Worm (Caenorhabditis elegans) whole organism, early embryonic: Measurements from ENCODE around the gene osm-7.

ENCODE experiments used
- B0310.2 ChIP-seq: sonication (generic microtip); optimal IDR thresholded peaks from 2 replicates; lab custom pipeline; 2016; ENCODE audit warnings: mild to moderate bottlenecking, missing genetic modification characterization, missing compliant biosample characterization
- F13C5.2 ChIP-seq: sonication (generic microtip); optimal IDR thresholded peaks from 2 replicates; lab custom pipeline; 2017; ENCODE audit warnings: mild to moderate bottlenecking, missing genetic modification characterization, inconsistent platforms, missing compliant biosample characterization
- aly-1 ChIP-seq: sonication (generic microtip); optimal IDR thresholded peaks from 2 replicates; lab custom pipeline; 2016; ENCODE audit warnings: missing genetic modification characterization, missing compliant biosample characterization
- ama-1 ChIP-seq: fragments of 150-350 bp; optimal IDR thresholded peaks from 2 replicates; lab custom pipeline; 2014
- ceh-13 ChIP-seq: fragments of 200-800 bp; sonication (Bioruptor generic); optimal IDR thresholded peaks from 2 replicates; lab custom pipeline; 2018; ENCODE audit warnings: mild to moderate bottlenecking, missing genetic modification characterization, missing compliant biosample characterization
- ceh-36 ChIP-seq: sonication (generic microtip); optimal IDR thresholded peaks from 2 replicates; lab custom pipeline; 2016; ENCODE audit warnings: missing genetic modification characterization, inconsistent platforms, missing compliant biosample characterization
- ets-7 ChIP-seq: sonication (generic microtip); optimal IDR thresholded peaks from 2 replicates; lab custom pipeline; 2016; ENCODE audit warnings: missing genotype, missing genetic modification characterization, missing compliant biosample characterization
- flt-1 ChIP-seq: fragments of 200-800 bp; sonication (Bioruptor generic); IDR thresholded peaks from 2 replicates; pipeline ENCODE4 v1.3.6; 2022; ENCODE audit warnings: missing genetic modification characterization, missing compliant biosample characterization
- hmbx-1 ChIP-seq: sonication (generic microtip); optimal IDR thresholded peaks from 2 replicates; lab custom pipeline; 2016; ENCODE audit warnings: mild to moderate bottlenecking, missing genetic modification characterization, missing compliant biosample characterization
- hmg-4 ChIP-seq: fragments of 200-800 bp; sonication (Bioruptor generic); optimal IDR thresholded peaks from 2 replicates; lab custom pipeline; 2018; ENCODE audit warnings: mild to moderate bottlenecking, missing genetic modification characterization, missing compliant biosample characterization
- hnd-1 ChIP-seq: sonication (generic microtip); optimal IDR thresholded peaks from 2 replicates; lab custom pipeline; 2016; ENCODE audit warnings: missing genetic modification characterization, missing compliant biosample characterization
- pes-1 ChIP-seq: fragments of 200-800 bp; sonication (Bioruptor generic); IDR thresholded peaks from 2 replicates; pipeline ENCODE4 v1.3.6; 2022; ENCODE audit warnings: missing genetic modification reagents, missing genetic modification characterization, missing compliant biosample characterization
- scrt-1 ChIP-seq: fragments of 200-800 bp; sonication (Bioruptor generic); IDR thresholded peaks from 2 replicates; pipeline ENCODE4 v1.3.6; 2022; ENCODE audit warnings: missing genetic modification characterization, missing compliant biosample characterization
- sea-1 ChIP-seq: fragments of 200-800 bp; sonication (Bioruptor generic); conservative IDR thresholded peaks from 2 replicates; pipeline ENCODE4 v1.3.6; 2022; ENCODE audit warnings: missing genetic modification characterization, missing compliant biosample characterization
- tbx-11 ChIP-seq: fragments of 200-800 bp; sonication (Bioruptor generic); IDR thresholded peaks from 2 replicates; pipeline ENCODE4 v1.3.6; 2022; ENCODE audit warnings: missing genetic modification characterization, missing compliant biosample characterization
- tbx-37 ChIP-seq: fragments of 200-800 bp; sonication (Bioruptor generic); conservative IDR thresholded peaks from 2 replicates; pipeline ENCODE4 v1.3.6; 2022; ENCODE audit warnings: missing genetic modification reagents, missing genetic modification characterization, missing compliant biosample characterization
- tra-4 ChIP-seq: sonication (generic microtip); optimal IDR thresholded peaks from 2 replicates; lab custom pipeline; 2017; ENCODE audit warnings: missing genetic modification characterization, missing compliant biosample characterization

osm-7 gene

DNA sequence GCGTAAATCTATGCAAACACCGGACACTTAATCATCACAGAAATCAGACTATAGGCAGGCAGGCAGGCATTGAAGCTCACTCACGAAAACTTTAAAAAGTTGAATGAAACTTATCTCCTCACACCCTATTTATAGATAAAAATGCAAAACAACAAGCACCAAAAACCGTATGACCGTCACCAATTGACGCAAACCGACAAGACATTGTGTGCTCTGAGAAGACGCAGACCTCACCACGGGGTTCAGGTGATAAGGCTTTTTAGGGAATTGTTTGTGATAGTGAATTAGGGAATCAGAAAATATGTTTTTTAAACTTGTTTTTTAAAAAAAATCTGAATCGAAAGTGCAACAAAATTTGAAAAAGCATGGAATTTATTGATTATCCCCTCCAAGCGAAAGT is 50.7 kb downstream of the osm-7 start, which contains the start of gene T12D8.5:
T12D8.5 (minus strand) TSS at position 95 of the 400 bp plus-strand sequence.
- TF ChIP-seq scrt-1 (GFP tag; lab: Robert Waterston, UW): no peak
- no peak for TF ChIP-seq ets-7 (tag; lab: Kevin White, UChicago)
- TF ChIP-seq B0310.2 (tag; lab: Kevin White, UChicago): no peak
- TF ChIP-seq hnd-1 (tag; lab: Kevin White, UChicago): no peak
- no peak for TF ChIP-seq tbx-11
- no peak for TF ChIP-seq flt-1 (GFP tag; lab: Robert Waterston, UW)
- TF ChIP-seq F13C5.2 (tag; lab: Kevin White, UChicago): no peak
- TF ChIP-seq pes-1 (GFP tag; lab: Robert Waterston, UW): no peak
- TF ChIP-seq aly-1 (tag; lab: Kevin White, UChicago): no peak
- no peak for TF ChIP-seq tra-4 (tag; lab: Kevin White, UChicago)
- no peak for TF ChIP-seq ama-1 (lab: Kevin White, UChicago)
- TF ChIP-seq sea-1: no peak
- no peak for TF ChIP-seq hmg-4 (GFP tag; lab: Kevin White, UChicago)
- TF ChIP-seq tbx-37: no peak
- no peak for TF ChIP-seq ceh-36 (tag; lab: Kevin White, UChicago)
- TF ChIP-seq hmbx-1 (tag; lab: Kevin White, UChicago): no peak
- TF ChIP-seq ceh-13: no peak
